Worm (Caenorhabditis elegans): ENCODE measurements around the gene nhr-18.

The nhr-18 gene

DNA sequence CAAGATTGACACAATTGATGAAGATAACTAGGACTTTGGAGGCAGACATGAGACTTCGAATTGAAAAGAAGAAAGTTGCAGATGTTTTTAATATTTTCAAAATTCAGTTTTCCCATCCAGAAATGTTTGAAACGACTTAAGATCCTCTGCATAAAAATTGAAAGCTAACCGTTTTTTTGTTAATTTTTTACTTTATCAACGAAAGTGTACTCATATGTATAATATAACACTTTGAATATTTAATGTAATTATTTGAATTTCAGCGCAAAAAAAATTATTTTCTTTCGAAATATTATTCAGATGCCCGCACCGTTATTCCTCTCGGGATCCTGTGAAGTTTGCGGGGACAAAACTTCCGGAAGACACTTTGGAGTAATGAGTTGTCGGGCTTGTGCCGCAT lies at the start of gene nhr-18:
Gene nhr-18, plus strand, starts transcription at position 301 of the 400 bp plus-strand sequence.
- TF ChIP-seq dve-1 (tag; optimal IDR thresholded peaks at IDR 0.05; ENCODE audit: insufficient read depth) (no peak), mxl-3 (GFP tag; optimal IDR thresholded peaks at IDR 0.05) (no peak), aly-2 (tag; optimal IDR thresholded peaks at IDR 0.05) (no peak), ceh-32 (tag; optimal IDR thresholded peaks at IDR 0.05; ENCODE audit: poor library complexity) (no peak), snpc-4 (tag; optimal IDR thresholded peaks at IDR 0.05) (no peak), T26A8.4 (GFP tag; IDR thresholded peaks at IDR 0.05) (no peak), ZK337.2 (GFP tag; IDR thresholded peaks at IDR 0.05) (no peak), pha-4 (GFP tag; IDR thresholded peaks at IDR 0.05) (no peak), pha-4 (tag; optimal IDR thresholded peaks at IDR 0.05) (no peak), nhr-10 (tag; optimal IDR thresholded peaks at IDR 0.05) (no peak), daf-8 (GFP tag; IDR thresholded peaks at IDR 0.05) (no peak), rbr-2 (tag; optimal IDR thresholded peaks at IDR 0.05) (no peak), madf-5 (GFP tag; IDR thresholded peaks at IDR 0.05) (no peak), F37D6.2 (tag; optimal IDR thresholded peaks at IDR 0.05) (no peak), nhr-28 (tag; optimal IDR thresholded peaks at IDR 0.05) (no peak), hmg-1.1 (GFP tag; IDR thresholded peaks at IDR 0.05) (no peak), spr-3 (GFP tag; optimal IDR thresholded peaks at IDR 0.05) (no peak), F26F4.8 (GFP tag; conservative IDR thresholded peaks at IDR 0.05) (no peak)

DNA sequence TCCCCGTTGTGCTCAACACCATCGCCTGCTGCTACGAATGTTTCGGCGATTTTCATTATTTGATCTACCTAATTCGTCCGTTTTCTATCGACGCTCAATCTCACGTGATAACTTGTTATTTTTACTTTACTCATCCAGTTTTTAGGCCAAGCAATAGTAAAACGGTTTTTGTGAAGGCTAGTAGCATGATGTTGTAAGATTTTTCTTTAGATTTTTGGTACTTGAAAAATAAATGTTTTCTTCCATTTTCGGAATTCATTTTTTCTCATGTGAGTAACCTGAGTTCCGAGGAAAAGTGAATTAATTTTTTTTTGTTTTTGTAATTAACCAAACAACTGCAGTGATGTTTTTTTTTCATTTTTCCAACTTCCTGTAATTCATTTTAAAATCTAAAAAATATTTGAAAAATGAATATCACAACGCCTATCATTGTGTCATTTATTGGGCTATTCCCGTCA lies 49.7 kb upstream of the nhr-18 start, which contains the start of gene srbc-17:
Gene srbc-17, plus strand, starts transcription at position 408 of the 458 bp plus-strand sequence.
- no peak for TF ChIP-seq F10B5.3 (tag; optimal IDR thresholded peaks at IDR 0.05)
- TF ChIP-seq unc-62 (GFP tag; optimal IDR thresholded peaks at IDR 0.05 in 1 of 2): peak in 1 of 2 experiments; percentile 94
- TF ChIP-seq unc-62 (tag; optimal IDR thresholded peaks at IDR 0.05): no peak

DNA sequence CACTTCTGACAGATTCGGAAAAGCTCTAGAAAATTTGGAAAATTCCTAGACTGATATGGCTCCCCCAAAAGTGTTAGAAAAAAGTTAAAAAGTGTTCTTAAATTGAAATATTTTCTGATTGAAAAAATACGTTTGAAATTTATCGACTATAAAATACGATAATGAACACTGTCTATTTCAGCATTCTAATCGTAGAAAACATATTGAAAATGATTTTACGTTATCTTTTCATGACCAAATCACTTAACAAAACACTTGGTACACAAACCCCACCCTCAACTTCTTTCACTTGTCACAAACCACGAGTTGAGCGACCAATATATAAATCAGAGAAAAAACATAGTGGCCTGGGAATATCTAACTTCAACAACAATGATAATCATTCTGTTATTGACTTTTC lies 47.8 kb upstream of the nhr-18 start, which contains the start of gene cyp-33C1:
Gene cyp-33C1, plus strand, starts transcription at position 301 of the 400 bp plus-strand sequence.
- TF ChIP-seq nhr-28 (tag; optimal IDR thresholded peaks at IDR 0.05) (peak; percentile 54), lir-3 (tag; optimal IDR thresholded peaks at IDR 0.05) (no peak), daf-12 (tag; optimal IDR thresholded peaks at IDR 0.05) (no peak), attf-4 (tag; optimal IDR thresholded peaks at IDR 0.05) (no peak)

DNA sequence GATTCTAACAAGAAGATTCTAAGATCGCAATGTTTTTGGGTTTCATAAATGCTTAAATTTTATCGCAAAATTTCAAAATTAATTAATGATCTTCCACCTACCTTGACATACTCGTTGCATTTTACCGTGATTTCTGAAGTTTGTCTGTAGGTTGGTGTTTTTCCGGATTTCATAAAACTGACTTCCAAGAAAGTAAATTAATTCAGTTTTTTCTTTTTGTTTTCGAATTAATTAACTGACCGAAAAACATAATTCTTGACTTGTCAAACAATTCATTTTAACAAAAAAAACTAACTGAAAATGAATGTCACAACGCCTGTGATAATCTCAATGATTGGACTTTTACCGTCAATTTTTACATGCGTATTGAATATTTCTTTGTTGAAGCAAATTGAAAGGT lies 45.3 kb upstream of the nhr-18 start, which contains the start of gene srbc-16:
Gene srbc-16, plus strand, starts transcription at position 301 of the 400 bp plus-strand sequence.
- no peak for TF ChIP-seq F44E2.7 (GFP tag; IDR thresholded peaks at IDR 0.05)
- no peak for TF ChIP-seq hmg-1.1 (GFP tag; IDR thresholded peaks at IDR 0.05)
- no peak for TF ChIP-seq mes-2 (tag; optimal IDR thresholded peaks at IDR 0.05; ENCODE audit: poor library complexity, severe bottlenecking)
- no peak for TF ChIP-seq F49E8.2 (tag; optimal IDR thresholded peaks at IDR 0.05; ENCODE audit: borderline replicate concordance)
- no peak for TF ChIP-seq aly-2 (tag; optimal IDR thresholded peaks at IDR 0.05)
- TF ChIP-seq ceh-20 (GFP tag; IDR thresholded peaks at IDR 0.05): no peak
- no peak for TF ChIP-seq nhr-11 (tag; optimal IDR thresholded peaks at IDR 0.05)
- no peak for TF ChIP-seq vab-7 (GFP tag; IDR thresholded peaks at IDR 0.05)
- no peak for TF ChIP-seq egl-27 (tag; optimal IDR thresholded peaks at IDR 0.05)
- no peak for TF ChIP-seq nhr-237 (tag; optimal IDR thresholded peaks at IDR 0.05)
- TF ChIP-seq Y48G9A.11 (GFP tag; IDR thresholded peaks at IDR 0.05): no peak
- no peak for TF ChIP-seq nhr-77 (tag; optimal IDR thresholded peaks at IDR 0.05)
- no peak for TF ChIP-seq ZK546.5 (tag; optimal IDR thresholded peaks at IDR 0.05)
- no peak for TF ChIP-seq Y5F2A.4 (GFP tag; optimal IDR thresholded peaks at IDR 0.05)
- TF ChIP-seq F37D6.2 (tag; optimal IDR thresholded peaks at IDR 0.05): no peak
- no peak for TF ChIP-seq ztf-11 (tag; optimal IDR thresholded peaks at IDR 0.05)
- TF ChIP-seq ceh-32 (tag; optimal IDR thresholded peaks at IDR 0.05; ENCODE audit: poor library complexity): no peak
- no peak for TF ChIP-seq dve-1 (tag; optimal IDR thresholded peaks at IDR 0.05; ENCODE audit: insufficient read depth)
